Worm (Caenorhabditis elegans): ENCODE data around the gene T24C2.3.

T24C2.3 gene

DNA sequence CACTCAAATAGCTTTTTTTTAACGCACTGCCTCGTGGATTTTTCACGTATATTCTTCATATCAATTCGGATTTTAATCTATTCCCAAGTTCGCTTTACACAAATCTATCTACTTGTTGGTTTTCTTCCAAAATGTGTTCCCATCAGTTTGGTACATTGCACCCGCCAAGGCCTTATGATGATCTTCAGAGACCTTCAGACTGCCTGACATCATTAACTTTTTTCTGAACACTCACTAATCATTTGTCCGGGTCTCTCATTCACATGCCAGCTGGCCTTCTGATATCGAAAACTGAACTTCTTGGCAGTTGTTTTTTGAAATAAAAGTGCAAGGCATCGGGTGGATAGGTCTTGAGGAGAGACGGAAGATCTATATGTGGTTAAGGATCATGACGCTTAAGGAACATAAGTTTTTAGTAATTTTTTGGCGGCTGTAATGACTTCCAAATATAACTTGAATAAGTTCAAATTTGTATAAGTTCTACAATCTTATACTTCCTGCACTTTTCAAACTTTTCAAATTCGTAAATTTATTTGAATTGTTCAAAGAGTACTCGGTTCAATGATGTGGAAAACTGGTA is 43.4 kb upstream of the T24C2.3 start:
- TF ChIP-seq daf-8 (GFP tag; IDR thresholded peaks at IDR 0.05) (no peak), dmd-6 (GFP tag; IDR thresholded peaks at IDR 0.05) (peak; percentile 41), nhr-111 (GFP tag; optimal IDR thresholded peaks at IDR 0.05) (no peak), hlh-11 (tag; optimal IDR thresholded peaks at IDR 0.05) (peak; percentile 11), php-3 (GFP tag; IDR thresholded peaks at IDR 0.05) (no peak), ceh-20 (GFP tag; IDR thresholded peaks at IDR 0.05) (no peak), aha-1 (tag) (peak; percentile 90), ctbp-1 (GFP tag; IDR thresholded peaks at IDR 0.05) (0 out of 2 replicates have a peak, but pooled peaks have one; percentile 39), nhr-48 (tag; optimal IDR thresholded peaks at IDR 0.05) (peak; percentile 4), rbr-2 (tag; optimal IDR thresholded peaks at IDR 0.05) (no peak), F37D6.2 (tag; optimal IDR thresholded peaks at IDR 0.05) (no peak), nhr-77 (tag; optimal IDR thresholded peaks at IDR 0.05) (no peak), zfp-3 (GFP tag; conservative IDR thresholded peaks at IDR 0.05) (no peak), nhr-25 (tag; optimal IDR thresholded peaks at IDR 0.05; ENCODE audit: borderline replicate concordance, insufficient read depth) (peak; percentile 8), lsy-2 (tag; optimal IDR thresholded peaks at IDR 0.05) (peak in 1 of 2 experiments; percentile 27), R02D3.7 (tag; optimal IDR thresholded peaks at IDR 0.05) (no peak), Y48G9A.11 (GFP tag; IDR thresholded peaks at IDR 0.05) (no peak), hlh-30 (tag; optimal IDR thresholded peaks at IDR 0.05; ENCODE audit: insufficient read depth) (peak; percentile 86), mdl-1 (tag; optimal IDR thresholded peaks at IDR 0.05) (peak in 1 of 2 experiments; percentile 45), nhr-28 (tag; optimal IDR thresholded peaks at IDR 0.05) (peak; percentile 60), sdz-12 (GFP tag; optimal IDR thresholded peaks at IDR 0.05) (no peak), unc-62 (GFP tag; optimal IDR thresholded peaks at IDR 0.05 in 1 of 2) (peak in 1 of 2 experiments; percentile 97), unc-62 (tag; optimal IDR thresholded peaks at IDR 0.05) (no peak), tra-1 (GFP tag; IDR thresholded peaks at IDR 0.05) (peak; percentile 45; the same call in 1 of the 2 replicates)

DNA sequence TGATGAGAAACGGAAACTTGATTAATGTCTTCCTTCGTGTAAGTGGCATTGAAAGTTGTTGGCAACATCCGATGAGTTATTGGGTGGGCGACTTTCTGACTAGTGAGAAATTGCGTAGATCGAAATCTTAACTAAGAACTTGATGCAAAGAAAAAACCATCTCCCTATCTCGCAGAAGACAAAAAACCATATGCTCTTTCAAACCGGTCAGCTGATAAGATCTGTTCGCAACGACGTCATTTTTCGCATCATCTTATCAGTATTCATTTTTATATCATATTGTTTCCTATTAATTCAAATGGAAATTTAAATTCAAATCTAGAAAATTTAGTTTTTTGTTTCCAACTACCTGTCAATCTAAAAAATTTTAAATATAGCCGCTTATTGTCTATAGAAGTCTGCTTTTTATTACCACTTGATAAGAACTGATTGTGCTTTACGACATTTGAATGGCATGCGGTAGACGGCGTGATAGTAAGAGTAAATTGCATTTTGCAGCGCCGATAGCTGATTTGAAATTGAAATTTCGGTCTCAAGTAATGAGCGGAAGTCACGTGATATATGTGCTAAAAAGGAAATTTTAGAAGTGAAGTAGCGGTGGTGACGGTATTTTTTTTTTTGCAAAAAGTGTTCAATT is 42.8 kb upstream of the T24C2.3 start:
- TF ChIP-seq ceh-44 (GFP tag; IDR thresholded peaks at IDR 0.05), result no peak
- no peak for TF ChIP-seq nhr-6 (tag; optimal IDR thresholded peaks at IDR 0.05)
- peak; percentile 38 to 47 for TF ChIP-seq unc-62 (GFP tag; optimal IDR thresholded peaks at IDR 0.05 in 1 of 2)
- TF ChIP-seq unc-62 (tag; optimal IDR thresholded peaks at IDR 0.05), result no peak
- TF ChIP-seq gei-8 (GFP tag; optimal IDR thresholded peaks at IDR 0.05), result peak; percentile 94
- peak; percentile 69 for TF ChIP-seq pqm-1 (tag; optimal IDR thresholded peaks at IDR 0.05)
- no peak for TF ChIP-seq lir-3 (tag; optimal IDR thresholded peaks at IDR 0.05)
- no peak for TF ChIP-seq lin-39 (tag; optimal IDR thresholded peaks at IDR 0.05)
- peak; percentile 99 for TF ChIP-seq tra-1 (GFP tag; IDR thresholded peaks at IDR 0.05)
- TF ChIP-seq daf-8 (GFP tag; IDR thresholded peaks at IDR 0.05), result no peak
- TF ChIP-seq cey-2 (tag; optimal IDR thresholded peaks at IDR 0.05; ENCODE audit: borderline replicate concordance, insufficient read depth), result no peak
- TF ChIP-seq nhr-42 (GFP tag; IDR thresholded peaks at IDR 0.05), result no peak
- TF ChIP-seq lin-29 (GFP tag; IDR thresholded peaks at IDR 0.05), result no peak
- no peak for TF ChIP-seq sdz-12 (GFP tag; optimal IDR thresholded peaks at IDR 0.05)
- TF ChIP-seq mxl-3 (GFP tag; optimal IDR thresholded peaks at IDR 0.05), result no peak
- TF ChIP-seq aly-2 (tag; optimal IDR thresholded peaks at IDR 0.05), result no peak
- no peak for TF ChIP-seq ceh-62 (tag; optimal IDR thresholded peaks at IDR 0.05)
- TF ChIP-seq vab-7 (GFP tag; IDR thresholded peaks at IDR 0.05), result no peak
- peak; percentile 51; the same call in 1 of the 2 replicates for TF ChIP-seq Y75B8A.6 (GFP tag; IDR thresholded peaks at IDR 0.05)
- no peak for TF ChIP-seq nhr-25 (tag; optimal IDR thresholded peaks at IDR 0.05; ENCODE audit: borderline replicate concordance, insufficient read depth)
- no peak for TF ChIP-seq spr-3 (GFP tag; optimal IDR thresholded peaks at IDR 0.05)
- TF ChIP-seq ctbp-1 (GFP tag; IDR thresholded peaks at IDR 0.05), result no peak
- no peak for TF ChIP-seq ces-1 (GFP tag; optimal IDR thresholded peaks at IDR 0.05)
- TF ChIP-seq zip-2 (tag; optimal IDR thresholded peaks at IDR 0.05), result no peak
- no peak for TF ChIP-seq F49E8.2 (tag; optimal IDR thresholded peaks at IDR 0.05; ENCODE audit: borderline replicate concordance)
- TF ChIP-seq madf-9 (GFP tag; conservative IDR thresholded peaks at IDR 0.05), result no peak
- TF ChIP-seq skn-1 (tag; optimal IDR thresholded peaks at IDR 0.05), result no peak
- TF ChIP-seq lin-15B (tag; optimal IDR thresholded peaks at IDR 0.05), result no peak
- peak; percentile 91 for TF ChIP-seq nhr-48 (tag; optimal IDR thresholded peaks at IDR 0.05)
- TF ChIP-seq pha-4 (GFP tag; IDR thresholded peaks at IDR 0.05), result peak; percentile 72
- TF ChIP-seq pha-4 (tag; optimal IDR thresholded peaks at IDR 0.05), result no peak
- TF ChIP-seq zfp-3 (GFP tag; conservative IDR thresholded peaks at IDR 0.05), result no peak
- TF ChIP-seq aha-1 (tag), result peak; percentile 78
- TF ChIP-seq unc-39 (tag; optimal IDR thresholded peaks at IDR 0.05), result no peak

Data from whole organism, L4 larva.